Fruit fly (Drosophila melanogaster) whole organism, prepupa: ENCODE measurements around the gene CG15369.

Source experiments
- CG10669 ChIP-seq: fragments of 200-800 bp; sonication (Bioruptor generic); optimal IDR thresholded peaks from 3 replicates; lab custom pipeline; 2018; ENCODE audit warnings: missing biosample characterization, mild to moderate bottlenecking, missing genetic modification characterization, moderate library complexity
- CG1621 ChIP-seq: fragments of 200-800 bp; sonication (Bioruptor generic); optimal IDR thresholded peaks from 3 replicates; lab custom pipeline; 2018; ENCODE audit warnings: missing biosample characterization, mild to moderate bottlenecking, missing genetic modification characterization
- Ets96B ChIP-seq: fragments of 200-800 bp; optimal IDR thresholded peaks from 2 replicates; lab custom pipeline; 2019; ENCODE audit warnings: missing biosample characterization, mild to moderate bottlenecking, missing genetic modification characterization, moderate library complexity
- Hr38 ChIP-seq: sonication (Bioruptor generic); optimal IDR thresholded peaks from 2 replicates; lab custom pipeline; 2016; ENCODE audit warnings: missing biosample characterization, missing genetic modification characterization
- Hr39 ChIP-seq: fragments of 200-800 bp; sonication (Bioruptor generic); optimal IDR thresholded peaks from 2 replicates; lab custom pipeline; 2016; ENCODE audit warnings: missing biosample characterization, missing genetic modification characterization
- OdsH ChIP-seq: fragments of 200-800 bp; sonication (Bioruptor generic); optimal IDR thresholded peaks from 3 replicates; lab custom pipeline; 2016; ENCODE audit warnings: missing biosample characterization, missing genetic modification characterization
- achi ChIP-seq: fragments of 200-800 bp; sonication (Bioruptor generic); optimal IDR thresholded peaks from 3 replicates; lab custom pipeline; 2016; ENCODE audit warnings: missing biosample characterization, missing genetic modification characterization
- pdm3 ChIP-seq: fragments of 200-800 bp; sonication (Bioruptor generic); optimal IDR thresholded peaks from 3 replicates; lab custom pipeline; 2016; ENCODE audit warnings: missing biosample characterization, missing genetic modification characterization
- spab ChIP-seq: fragments of 200-800 bp; sonication (Bioruptor generic); optimal IDR thresholded peaks from 2 replicates; lab custom pipeline; 2017; ENCODE audit warnings: missing biosample characterization, mild to moderate bottlenecking, missing genetic modification characterization, missing genetic modification reagents
- ss ChIP-seq, 2 experiments: fragments of 200-800 bp; sonication (Bioruptor generic); optimal IDR thresholded peaks; 2 replicates in 1 of 2; 3 replicates in 1 of 2; lab custom pipeline; 2017 to 2018; ENCODE audit warnings: mild to moderate bottlenecking in 2 of 2, missing biosample characterization in 2 of 2, missing genetic modification characterization in 2 of 2, moderate library complexity in 1 of 2
- topi ChIP-seq: fragments of 200-800 bp; sonication (Bioruptor generic); optimal IDR thresholded peaks from 3 replicates; lab custom pipeline; 2016; ENCODE audit warnings: missing biosample characterization, missing genetic modification characterization

DNA sequence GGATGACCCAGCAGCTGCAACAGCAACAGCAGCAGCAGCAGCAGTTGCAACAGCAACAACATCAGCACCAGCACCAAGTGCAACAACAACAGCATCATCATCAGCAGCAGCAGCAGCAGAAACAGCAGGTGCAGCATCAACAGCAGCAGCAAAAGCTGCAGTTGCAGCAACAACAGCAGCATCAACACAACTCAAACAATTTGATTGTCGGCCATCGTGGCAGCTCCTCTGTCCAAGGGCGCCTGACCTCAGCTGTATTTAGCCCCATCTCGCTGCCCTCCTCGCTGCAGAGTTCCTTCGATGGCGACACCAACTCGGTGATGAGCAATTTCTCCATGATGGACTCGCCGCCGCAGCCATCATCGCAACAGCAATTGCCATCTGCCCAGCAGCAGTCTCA, 48.4 kb upstream of the CG15369 start:
- TF ChIP-seq ss (GFP tag; optimal IDR thresholded peaks at IDR 0.05; lab: Kevin White, UChicago), result no peak
- no peak for TF ChIP-seq achi (GFP tag; lab: Kevin White, UChicago)
- no peak for TF ChIP-seq Hr38 (GFP tag; lab: Kevin White, UChicago)
- TF ChIP-seq spab, result no peak
- TF ChIP-seq CG1621 (tag; lab: Kevin White, UChicago), result no peak
- no peak for TF ChIP-seq pdm3
- no peak for TF ChIP-seq CG10669
- no peak for TF ChIP-seq OdsH (GFP tag; lab: Kevin White, UChicago)
- TF ChIP-seq topi (GFP tag; lab: Kevin White, UChicago), result no peak
- TF ChIP-seq Hr39 (GFP tag; lab: Kevin White, UChicago), result no peak
- TF ChIP-seq Ets96B, result no peak
